Worm (Caenorhabditis elegans) whole organism, L2 larva: ENCODE measurements around the gene R107.5.
"Not testable (repeated sequence)": the region's sequence is repeated elsewhere in the genome, so short reads cannot be mapped to it uniquely, and the experiment has no call there.

Experiments
- F13H6.1 ChIP-seq: sonication (generic microtip); optimal IDR thresholded peaks from 2 replicates; lab custom pipeline; 2016; ENCODE audit warnings: missing genetic modification characterization, missing compliant biosample characterization
- aly-2 ChIP-seq: fragments of 150-350 bp; optimal IDR thresholded peaks from 2 replicates; lab custom pipeline; 2014; ENCODE audit warnings: missing biosample characterization, missing genetic modification characterization
- crh-2 ChIP-seq: sonication (generic microtip); optimal IDR thresholded peaks from 2 replicates; lab custom pipeline; 2017; ENCODE audit warnings: missing biosample characterization, missing genetic modification characterization
- lin-13 ChIP-seq: fragments of 150-350 bp; optimal IDR thresholded peaks from 2 replicates; lab custom pipeline; 2014; ENCODE audit warnings: missing biosample characterization, missing genetic modification reagents, missing genetic modification characterization
- lin-39 ChIP-seq: fragments of 150-350 bp; optimal IDR thresholded peaks from 2 replicates; lab custom pipeline; 2014; ENCODE audit warnings: missing biosample characterization, missing genetic modification reagents, missing genetic modification characterization
- mdl-1 ChIP-seq, 2 experiments: fragments of 150-350 bp in 1 of 2; sonication (generic microtip) in 1 of 2; optimal IDR thresholded peaks; 2 replicates each; lab custom pipeline; 2017; ENCODE audit warnings: missing biosample characterization in 2 of 2, missing genetic modification characterization in 2 of 2
- nhr-10 ChIP-seq: sonication (generic microtip); optimal IDR thresholded peaks from 2 replicates; lab custom pipeline; 2017; ENCODE audit warnings: missing biosample characterization, missing genetic modification characterization
- nhr-12 ChIP-seq: fragments of 150-350 bp; optimal IDR thresholded peaks from 2 replicates; lab custom pipeline; 2014; ENCODE audit warnings: missing biosample characterization, missing genetic modification characterization
- nhr-129 ChIP-seq: fragments of 150-350 bp; optimal IDR thresholded peaks from 2 replicates; lab custom pipeline; 2014; ENCODE audit warnings: missing biosample characterization, missing genetic modification characterization
- nhr-237 ChIP-seq: fragments of 150-350 bp; optimal IDR thresholded peaks from 2 replicates; lab custom pipeline; 2014; ENCODE audit warnings: missing biosample characterization, missing genetic modification characterization
- nhr-77 ChIP-seq: fragments of 150-350 bp; optimal IDR thresholded peaks from 2 replicates; lab custom pipeline; 2014; ENCODE audit warnings: missing biosample characterization, missing genetic modification characterization
- skn-1 ChIP-seq: sonication (generic microtip); optimal IDR thresholded peaks from 2 replicates; lab custom pipeline; 2017; ENCODE audit warnings: missing biosample characterization, missing genetic modification characterization
- snpc-4 ChIP-seq: fragments of 150-350 bp; optimal IDR thresholded peaks from 2 replicates; lab custom pipeline; 2014; ENCODE audit warnings: missing biosample characterization, missing genetic modification characterization
- unc-62 ChIP-seq: fragments of 150-350 bp; optimal IDR thresholded peaks from 2 replicates; lab custom pipeline; 2014; ENCODE audit warnings: missing biosample characterization, missing genetic modification reagents, missing genetic modification characterization

ce11 chrIII:9005905-9006372 lies 47.7 kb downstream of the R107.5 start, which contains the start of gene rab-6.1:
- TF ChIP-seq mdl-1 (tag; optimal IDR thresholded peaks at IDR 0.05; lab: Kevin White, UChicago); crh-2 (tag; lab: Kevin White, UChicago); skn-1 (tag; lab: Kevin White, UChicago); nhr-10 (tag; lab: Kevin White, UChicago); nhr-129; lin-13 (GFP tag; lab: Kevin White, UChicago); lin-39 (tag; lab: Kevin White, UChicago); nhr-77 (tag; lab: Kevin White, UChicago); snpc-4; nhr-12; unc-62; aly-2 (tag; lab: Kevin White, UChicago); F13H6.1; nhr-237: not testable (repeated sequence)
